Worm (Caenorhabditis elegans) whole organism, L4/young adult: Measurements from ENCODE around the gene ZK381.8.

ENCODE experiments used
- dao-5 ChIP-seq: sonication (generic microtip); optimal IDR thresholded peaks from 2 replicates; lab custom pipeline; 2016; ENCODE audit warnings: missing genotype, missing genetic modification characterization, moderate library complexity, missing compliant biosample characterization
- him-1 ChIP-seq: sonication (generic microtip); optimal IDR thresholded peaks from 2 replicates; lab custom pipeline; 2016; ENCODE audit warnings: missing genotype, missing genetic modification reagents, missing genetic modification characterization, missing compliant biosample characterization

- TF ChIP-seq him-1 (tag; lab: Kevin White, UChicago) (no peak), dao-5 (tag; lab: Kevin White, UChicago) (no peak)
These were observed 18.9 kb downstream of the ZK381.8 start for ce11 chrIV:6951259-6951658.
